Worm (Caenorhabditis elegans) whole organism, L4 larva: Measurements from ENCODE around the gene F35A5.2.

Experiments used
- F10B5.3 ChIP-seq: sonication (generic microtip); optimal IDR thresholded peaks from 2 replicates; lab custom pipeline; 2016; ENCODE audit warnings: mild to moderate bottlenecking, missing genetic modification characterization, missing compliant biosample characterization
- ceh-82 ChIP-seq: sonication (generic microtip); optimal IDR thresholded peaks from 2 replicates; lab custom pipeline; 2017; ENCODE audit warnings: missing biosample characterization, missing genetic modification characterization
- cey-2 ChIP-seq: sonication (generic microtip); optimal IDR thresholded peaks from 3 replicates; lab custom pipeline; 2017; ENCODE audit warnings: missing genetic modification characterization, mild to moderate bottlenecking, missing compliant biosample characterization, antibody characterized with exemption, borderline replicate concordance; ENCODE audit not compliant: insufficient read depth
- daf-19 ChIP-seq: fragments of 200-800 bp; sonication (Bioruptor generic); conservative IDR thresholded peaks from 2 replicates; pipeline ENCODE4 v1.3.6; 2022; ENCODE audit warnings: missing genetic modification characterization, missing compliant biosample characterization
- fkh-10 ChIP-seq: fragments of 150-350 bp; optimal IDR thresholded peaks from 2 replicates; lab custom pipeline; 2014; ENCODE audit warnings: missing biosample characterization, missing genetic modification reagents, missing genetic modification characterization
- hmg-1.1 ChIP-seq: fragments of 200-800 bp; sonication (Bioruptor generic); IDR thresholded peaks from 2 replicates; pipeline ENCODE4 v1.3.6; 2022; ENCODE audit warnings: missing genetic modification reagents, missing genetic modification characterization, missing compliant biosample characterization
- lin-15B ChIP-seq: fragments of 150-350 bp; sonication (generic microtip); optimal IDR thresholded peaks from 3 replicates; lab custom pipeline; 2014; ENCODE audit warnings: missing biosample characterization, missing genetic modification characterization
- lin-39 ChIP-seq: fragments of 150-350 bp; optimal IDR thresholded peaks from 2 replicates; lab custom pipeline; 2014; ENCODE audit warnings: missing biosample characterization, missing genetic modification reagents, missing genetic modification characterization
- lir-3 ChIP-seq: sonication (generic microtip); optimal IDR thresholded peaks from 2 replicates; lab custom pipeline; 2016; ENCODE audit warnings: mild to moderate bottlenecking, missing genetic modification characterization, missing compliant biosample characterization
- nhr-28 ChIP-seq: fragments of 150-350 bp; optimal IDR thresholded peaks from 2 replicates; lab custom pipeline; 2014; ENCODE audit warnings: missing biosample characterization, missing genetic modification characterization
- nhr-76 ChIP-seq: fragments of 150-350 bp; optimal IDR thresholded peaks from 2 replicates; lab custom pipeline; 2014; ENCODE audit warnings: missing biosample characterization, missing genetic modification characterization
- pqm-1 ChIP-seq: sonication (generic microtip); optimal IDR thresholded peaks from 2 replicates; lab custom pipeline; 2017; ENCODE audit warnings: missing biosample characterization, missing genetic modification characterization
- unc-39 ChIP-seq: sonication (generic microtip); optimal IDR thresholded peaks from 2 replicates; lab custom pipeline; 2017; ENCODE audit warnings: missing biosample characterization, missing genetic modification characterization
- zip-2 ChIP-seq: fragments of 150-350 bp; optimal IDR thresholded peaks from 2 replicates; lab custom pipeline; 2014; ENCODE audit warnings: missing biosample characterization, missing genetic modification characterization

- TF ChIP-seq zip-2 (no peak), daf-19 (GFP tag; lab: Robert Waterston, UW) (no peak), unc-39 (tag; lab: Kevin White, UChicago) (no peak), nhr-76 (tag; lab: Kevin White, UChicago) (no peak), lir-3 (tag; lab: Kevin White, UChicago) (no peak), hmg-1.1 (GFP tag; lab: Robert Waterston, UW) (no peak), F10B5.3 (no peak), nhr-28 (tag; lab: Kevin White, UChicago) (no peak), cey-2 (no peak), lin-15B (tag; lab: Kevin White, UChicago) (no peak), pqm-1 (no peak), lin-39 (no peak), ceh-82 (no peak), fkh-10 (GFP tag; lab: Kevin White, UChicago) (no peak)
Measured at ce11 chrX:3755753-3756152, 49.2 kb upstream of the F35A5.2 start.
